Fruit fly (Drosophila melanogaster): ENCODE measurements around the gene IntS11.

DNA sequence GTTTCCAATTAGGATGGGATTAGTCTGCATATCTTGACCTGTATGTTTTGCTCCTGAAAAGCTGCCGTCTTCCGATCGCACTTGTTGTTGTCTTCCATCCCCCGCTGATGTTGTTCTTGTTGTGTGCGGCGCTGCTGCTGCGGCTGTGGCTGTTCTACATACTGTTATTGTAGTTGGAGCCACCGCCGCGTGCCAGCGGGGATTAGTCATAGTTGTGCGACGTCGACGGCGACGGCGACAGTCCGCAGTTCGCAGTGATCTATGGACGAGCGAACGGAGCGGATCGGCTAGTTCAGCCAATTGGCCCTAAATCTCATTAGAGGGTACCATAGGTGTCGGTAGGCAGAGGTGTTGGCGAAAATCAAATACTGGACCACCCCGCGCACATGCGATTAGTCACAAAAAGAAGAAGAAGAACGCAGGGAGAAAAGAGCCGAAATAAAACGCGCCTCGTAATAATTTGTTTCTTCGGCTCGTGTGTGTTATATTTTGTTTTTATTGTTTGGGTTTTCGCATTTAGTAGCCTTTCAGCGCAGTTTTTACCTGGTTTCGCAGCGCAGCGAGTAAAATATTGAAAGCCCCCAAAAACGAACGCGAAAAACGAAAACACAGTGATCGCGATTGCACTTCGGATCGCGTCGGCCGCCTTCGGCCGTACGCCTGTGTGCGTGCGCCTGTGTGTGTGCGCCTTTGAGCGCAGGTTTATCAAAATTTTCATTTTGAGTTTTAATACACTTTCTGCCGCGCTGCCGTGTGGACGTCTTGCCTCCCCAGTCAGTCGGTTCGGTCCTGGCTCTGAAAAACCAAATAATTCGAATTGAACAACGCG is 20.3 kb downstream of the IntS11 start, which contains the start of gene kay:
- TF ChIP-seq tai (GFP tag; optimal IDR thresholded peaks at IDR 0.05) (no peak), N (GFP tag; optimal IDR thresholded peaks at IDR 0.05) (no peak), rgr (GFP tag; optimal IDR thresholded peaks at IDR 0.05) (no peak), jim (GFP tag; optimal IDR thresholded peaks at IDR 0.05) (no peak), psq (GFP tag; optimal IDR thresholded peaks at IDR 0.05) (peak; percentile 29), h (GFP tag; optimal IDR thresholded peaks at IDR 0.05) (peak; percentile 32), usp (GFP tag; optimal IDR thresholded peaks at IDR 0.05) (no peak), foxo (GFP tag; optimal IDR thresholded peaks at IDR 0.05) (no peak), Dfd (GFP tag; optimal IDR thresholded peaks at IDR 0.05) (no peak), br (GFP tag; optimal IDR thresholded peaks at IDR 0.05) (peak; percentile 16), Abd-B (GFP tag; optimal IDR thresholded peaks at IDR 0.05) (no peak), lola (GFP tag; optimal IDR thresholded peaks at IDR 0.05) (no peak), sv (GFP tag; optimal IDR thresholded peaks at IDR 0.05) (no peak)

All from whole organism, wandering third instar larva.